Worm (Caenorhabditis elegans): ENCODE results near the gene H37A05.2.

The H37A05.2 gene

ce11 chrV:13655202-13655764 is 21.2 kb upstream of the H37A05.2 start (continued):
- TF ChIP-seq nhr-12 (tag; optimal IDR thresholded peaks at IDR 0.05) (no peak), R02D3.7 (tag; optimal IDR thresholded peaks at IDR 0.05) (no peak), ceh-16 (tag; optimal IDR thresholded peaks at IDR 0.05) (peak; percentile 40), nhr-21 (tag; optimal IDR thresholded peaks at IDR 0.05) (peak; percentile 54)

DNA sequence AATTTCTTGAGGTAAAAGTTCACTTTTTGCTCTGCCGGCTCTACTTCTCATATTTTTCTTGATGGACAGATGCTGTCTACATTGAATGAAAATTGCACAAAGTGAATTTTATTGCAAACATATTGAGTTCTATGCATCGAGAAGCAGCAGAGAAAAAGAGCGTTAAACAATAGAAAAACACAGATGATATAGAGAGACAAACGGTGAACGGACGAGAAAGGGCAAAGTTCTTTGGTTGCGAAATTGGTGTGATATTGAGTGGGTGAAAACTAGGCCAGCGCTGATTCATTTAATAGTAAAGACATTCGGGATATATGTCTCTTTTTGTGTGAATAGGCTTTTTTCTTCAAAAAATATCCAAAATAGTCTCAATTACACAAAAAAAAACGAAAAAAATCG is 20.3 kb upstream of the H37A05.2 start:
- no peak for TF ChIP-seq gmeb-1 (tag; optimal IDR thresholded peaks at IDR 0.05)
- TF ChIP-seq elt-1 (tag; optimal IDR thresholded peaks at IDR 0.05) = no peak
- TF ChIP-seq lsy-2 (tag; optimal IDR thresholded peaks at IDR 0.05) = no peak
- TF ChIP-seq unc-55 (GFP tag; optimal IDR thresholded peaks at IDR 0.05) = peak; percentile 18

- TF ChIP-seq C34F6.9 (tag; optimal IDR thresholded peaks at IDR 0.05) (no peak), sma-9 (GFP tag; optimal IDR thresholded peaks at IDR 0.05) (peak; percentile 63), sma-9 (tag; optimal IDR thresholded peaks at IDR 0.05) (no peak), sma-3 (GFP tag; optimal IDR thresholded peaks at IDR 0.05) (peak; percentile 45), fos-1 (tag; optimal IDR thresholded peaks at IDR 0.05) (peak; percentile 63), skn-1 (tag; optimal IDR thresholded peaks at IDR 0.05) (no peak), unc-55 (GFP tag; optimal IDR thresholded peaks at IDR 0.05) (no peak), elt-3 (tag; optimal IDR thresholded peaks at IDR 0.05) (no peak), nhr-129 (tag; optimal IDR thresholded peaks at IDR 0.05) (no peak), nhr-6 (tag; optimal IDR thresholded peaks at IDR 0.05) (no peak), mdl-1 (tag; optimal IDR thresholded peaks at IDR 0.05) (no peak), unc-62 (GFP tag; optimal IDR thresholded peaks at IDR 0.05) (no peak), ama-1 (optimal IDR thresholded peaks at IDR 0.05) (peak; percentile 39), nhr-25 (tag; optimal IDR thresholded peaks at IDR 0.05) (no peak), ztf-11 (tag; optimal IDR thresholded peaks at IDR 0.05) (no peak), F13H6.1 (tag; optimal IDR thresholded peaks at IDR 0.05) (peak; percentile 9), nhr-11 (tag; optimal IDR thresholded peaks at IDR 0.05) (no peak), peb-1 (tag; optimal IDR thresholded peaks at IDR 0.05) (no peak), dmd-4 (tag; optimal IDR thresholded peaks at IDR 0.05) (no peak), alr-1 (tag; optimal IDR thresholded peaks at IDR 0.05) (no peak), unc-39 (tag; optimal IDR thresholded peaks at IDR 0.05) (no peak), nhr-12 (tag; optimal IDR thresholded peaks at IDR 0.05) (no peak), ztf-1 (GFP tag; conservative IDR thresholded peaks at IDR 0.05) (no peak), zag-1 (tag; optimal IDR thresholded peaks at IDR 0.05) (no peak), nhr-23 (tag; optimal IDR thresholded peaks at IDR 0.05) (no peak), ceh-16 (tag; optimal IDR thresholded peaks at IDR 0.05) (no peak), lin-11 (tag; optimal IDR thresholded peaks at IDR 0.05) (no peak), R02D3.7 (tag; optimal IDR thresholded peaks at IDR 0.05) (no peak), ceh-82 (tag; optimal IDR thresholded peaks at IDR 0.05) (no peak), egl-27 (tag; optimal IDR thresholded peaks at IDR 0.05) (no peak), snpc-4 (tag; optimal IDR thresholded peaks at IDR 0.05) (no peak), ZK546.5 (tag; optimal IDR thresholded peaks at IDR 0.05) (no peak), crh-2 (tag; optimal IDR thresholded peaks at IDR 0.05) (no peak), blmp-1 (tag; optimal IDR thresholded peaks at IDR 0.05; ENCODE audit: insufficient read depth) (peak; percentile 39), nhr-237 (tag; optimal IDR thresholded peaks at IDR 0.05) (no peak), nhr-21 (tag; optimal IDR thresholded peaks at IDR 0.05) (peak; percentile 52), aly-2 (tag; optimal IDR thresholded peaks at IDR 0.05) (no peak), sem-4 (tag; optimal IDR thresholded peaks at IDR 0.05) (no peak), nhr-77 (tag; optimal IDR thresholded peaks at IDR 0.05) (no peak), lin-13 (GFP tag; optimal IDR thresholded peaks at IDR 0.05) (no peak), Y55F3AM.14 (GFP tag; optimal IDR thresholded peaks at IDR 0.05) (no peak), lsy-2 (tag; optimal IDR thresholded peaks at IDR 0.05) (no peak), elt-1 (tag; optimal IDR thresholded peaks at IDR 0.05) (no peak), lin-39 (tag; optimal IDR thresholded peaks at IDR 0.05) (no peak)
Measured at ce11 chrV:13653713-13654393, 19.8 kb upstream of the H37A05.2 start, which contains the start of gene lpin-1. lpin-1 (minus strand) TSS chrV:13654129.
